Worm (Caenorhabditis elegans) whole organism, L4/young adult: Measurements from ENCODE around the gene phf-30.

ENCODE experiments used
- W03F9.2 ChIP-seq: fragments of 150-350 bp; optimal IDR thresholded peaks from 2 replicates; lab custom pipeline; 2014; ENCODE audit warnings: missing biosample characterization, missing genetic modification characterization
- dao-5 ChIP-seq: sonication (generic microtip); optimal IDR thresholded peaks from 2 replicates; lab custom pipeline; 2016; ENCODE audit warnings: missing genotype, missing genetic modification characterization, moderate library complexity, missing compliant biosample characterization
- him-1 ChIP-seq: sonication (generic microtip); optimal IDR thresholded peaks from 2 replicates; lab custom pipeline; 2016; ENCODE audit warnings: missing genotype, missing genetic modification reagents, missing genetic modification characterization, missing compliant biosample characterization

DNA sequence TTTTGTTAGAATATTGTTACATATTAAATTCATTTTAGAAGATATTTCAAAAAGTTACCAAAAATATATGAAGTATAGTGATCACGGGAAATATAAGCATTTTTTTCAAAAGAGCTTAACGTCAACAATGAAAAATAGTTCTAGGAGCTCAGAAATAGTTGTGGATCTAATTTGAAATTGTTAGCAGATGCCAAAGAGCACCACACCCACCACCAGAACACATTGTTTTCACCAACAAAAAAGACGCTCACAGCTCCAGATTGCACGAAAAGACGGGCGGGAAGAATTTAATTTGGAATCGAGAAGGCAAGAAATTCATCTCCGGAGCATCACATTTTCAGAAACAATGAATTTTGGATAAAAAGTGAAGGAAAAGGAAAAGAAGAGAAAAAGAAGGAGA lies 2.1 kb downstream of the phf-30 start, which contains the start of gene gplb-1:
- TF ChIP-seq him-1 (no peak), W03F9.2 (tag; lab: Kevin White, UChicago) (no peak), dao-5 (no peak)
